Worm (Caenorhabditis elegans): ENCODE measurements around the gene F01G10.4.
A peak's percentile ranks its signal among the peaks of the same experiment; 100 is the strongest.

Gene F01G10.4

ce11 chrIV:10245666-10246210 is 13.4 kb upstream of the F01G10.4 start, which contains the start of gene F01G10.10 (continued):
- TF ChIP-seq Y53G8AR.9 (GFP tag; conservative IDR thresholded peaks at IDR 0.05): peak; percentile 54; the same call in 1 of the 2 replicates
- no peak for TF ChIP-seq F22D6.2 (tag; optimal IDR thresholded peaks at IDR 0.05)

- TF ChIP-seq gei-17 (GFP tag; optimal IDR thresholded peaks at IDR 0.05): no peak
- TF ChIP-seq ztf-28 (GFP tag; IDR thresholded peaks at IDR 0.05): no peak
- 0 out of 2 replicates have a peak, but pooled peaks have one; percentile 40 for TF ChIP-seq ekl-4 (GFP tag; IDR thresholded peaks at IDR 0.05)
- TF ChIP-seq efl-1 (GFP tag; optimal IDR thresholded peaks at IDR 0.05): no peak
- no peak for TF ChIP-seq C17E4.6 (GFP tag; IDR thresholded peaks at IDR 0.05)
- peak; percentile 10 for TF ChIP-seq tbp1 (GFP tag; optimal IDR thresholded peaks at IDR 0.05)
- TF ChIP-seq ccch-3 (GFP tag; optimal IDR thresholded peaks at IDR 0.05): no peak
- TF ChIP-seq B0035.1 (tag; optimal IDR thresholded peaks at IDR 0.05): no peak
- TF ChIP-seq nhr-27 (tag; optimal IDR thresholded peaks at IDR 0.05): no peak
- peak; percentile 26 for TF ChIP-seq ets-4 (GFP tag; optimal IDR thresholded peaks at IDR 0.05)
- no peak for TF ChIP-seq cebp-1 (GFP tag; IDR thresholded peaks at IDR 0.05)
- TF ChIP-seq cebp-1 (tag; optimal IDR thresholded peaks at IDR 0.05): peak; percentile 4
- TF ChIP-seq hsf-1 (GFP tag; IDR thresholded peaks at IDR 0.05): peak; percentile 74
- TF ChIP-seq nhr-80 (tag; optimal IDR thresholded peaks at IDR 0.05): peak; percentile 74
Measured at ce11 chrIV:10243276-10243675, 10.9 kb upstream of the F01G10.4 start, which contains the start of gene tkt-1. tkt-1 (plus strand) TSS chrIV:10243612.

ce11 chrIV:10242458-10243123 is 10.2 kb upstream of the F01G10.4 start:
- TF ChIP-seq mes-4 (tag; optimal IDR thresholded peaks at IDR 0.05) (no peak), xnd-1 (tag; optimal IDR thresholded peaks at IDR 0.05) (peak; percentile 64), egl-44 (GFP tag; IDR thresholded peaks at IDR 0.05) (no peak), pbrm-1 (GFP tag; IDR thresholded peaks at IDR 0.05) (peak; percentile 20; the same call in 1 of the 2 replicates), mel-28 (tag; optimal IDR thresholded peaks at IDR 0.05; ENCODE audit: borderline replicate concordance) (no peak), tlf-1 (GFP tag; optimal IDR thresholded peaks at IDR 0.05) (no peak), egrh-3 (GFP tag; IDR thresholded peaks at IDR 0.05) (no peak), F23B12.7 (tag; optimal IDR thresholded peaks at IDR 0.05; ENCODE audit: insufficient read depth) (no peak), ceh-91 (GFP tag; IDR thresholded peaks at IDR 0.05) (peak; percentile 42; the same call in 1 of the 2 replicates), nhr-80 (tag; optimal IDR thresholded peaks at IDR 0.05) (no peak), die-1 (tag; optimal IDR thresholded peaks at IDR 0.05) (no peak), efl-1 (GFP tag; optimal IDR thresholded peaks at IDR 0.05) (peak; percentile 81), snpc-1.3 (tag; optimal IDR thresholded peaks at IDR 0.05; ENCODE audit: insufficient read depth) (no peak), hmg-20 (GFP tag; IDR thresholded peaks at IDR 0.05) (no peak), bed-1 (GFP tag; IDR thresholded peaks at IDR 0.05) (no peak), madf-6 (GFP tag; IDR thresholded peaks at IDR 0.05) (peak; percentile 91), atf-7 (tag; optimal IDR thresholded peaks at IDR 0.05) (no peak), lin-35 (GFP tag; optimal IDR thresholded peaks at IDR 0.05) (peak in 1 of 3 experiments; percentile 59), D2030.7 (GFP tag; IDR thresholded peaks at IDR 0.05) (peak; percentile 44), ztf-22 (GFP tag; optimal IDR thresholded peaks at IDR 0.05) (no peak), lin-54 (GFP tag; optimal IDR thresholded peaks at IDR 0.05) (peak; percentile 48), ekl-4 (GFP tag; IDR thresholded peaks at IDR 0.05) (no peak), attf-3 (GFP tag; conservative IDR thresholded peaks at IDR 0.05) (no peak), snpc-3.4 (tag; optimal IDR thresholded peaks at IDR 0.05) (no peak), madf-8 (GFP tag; conservative IDR thresholded peaks at IDR 0.05) (peak; percentile 82), dox-1 (GFP tag; IDR thresholded peaks at IDR 0.05) (peak; percentile 62; the same call in 1 of the 2 replicates), him-1 (tag; optimal IDR thresholded peaks at IDR 0.05) (no peak), T26A5.8 (tag; optimal IDR thresholded peaks at IDR 0.05) (no peak), let-526 (GFP tag; IDR thresholded peaks at IDR 0.05) (no peak), ztf-25 (GFP tag; IDR thresholded peaks at IDR 0.05) (no peak), dpl-1 (GFP tag; optimal IDR thresholded peaks at IDR 0.05) (peak; percentile 56)
